Fruit fly (Drosophila melanogaster): ENCODE data around the gene pths.

dm6 chr2L:21179217-21179520 is 36.1 kb downstream of the pths start:
- no peak for TF ChIP-seq CG9876 (GFP tag; optimal IDR thresholded peaks at IDR 0.05)
- TF ChIP-seq Sox102F (GFP tag; optimal IDR thresholded peaks at IDR 0.05) = no peak
- no peak for TF ChIP-seq CG2199 (GFP tag; IDR thresholded peaks at IDR 0.05)
- no peak for TF ChIP-seq Hr78 (GFP tag; optimal IDR thresholded peaks at IDR 0.05)
- TF ChIP-seq CG3838 (GFP tag; optimal IDR thresholded peaks at IDR 0.05) = no peak
- no peak for TF ChIP-seq CG6654 (GFP tag; optimal IDR thresholded peaks at IDR 0.05)
- TF ChIP-seq CG43689 (GFP tag; IDR thresholded peaks at IDR 0.05) = no peak
